Fruit fly (Drosophila melanogaster) whole organism, embryonic: ENCODE results near the gene sll.
A peak's percentile ranks its signal among the peaks of the same experiment; 100 is the strongest.

Experiments
- Blimp-1 ChIP-seq: fragments of 200-800 bp; sonication (Bioruptor generic); optimal IDR thresholded peaks from 3 replicates; lab custom pipeline; 2018; ENCODE audit warnings: missing biosample characterization, missing genetic modification characterization, mild to moderate bottlenecking, moderate library complexity, missing genetic modification reagents
- CG10366 ChIP-seq: fragments of 200-800 bp; sonication (Bioruptor generic); IDR thresholded peaks from 2 replicates; pipeline ENCODE4 v1.3.6; 2022; ENCODE audit warnings: missing biosample characterization, missing genetic modification characterization
- CG10543 ChIP-seq: fragments of 200-800 bp; sonication (Bioruptor generic); optimal IDR thresholded peaks from 3 replicates; lab custom pipeline; 2017; ENCODE audit warnings: missing biosample characterization, mild to moderate bottlenecking, missing genetic modification characterization, moderate library complexity
- CG12155 ChIP-seq: fragments of 200-800 bp; sonication (Bioruptor generic); optimal IDR thresholded peaks from 3 replicates; lab custom pipeline; 2016; ENCODE audit warnings: missing biosample characterization, missing genetic modification characterization
- CG14710 ChIP-seq: fragments of 200-800 bp; sonication (Bioruptor generic); optimal IDR thresholded peaks from 3 replicates; lab custom pipeline; 2019; ENCODE audit warnings: missing biosample characterization, mild to moderate bottlenecking, missing genetic modification characterization, moderate library complexity
- CG15696 ChIP-seq: fragments of 200-800 bp; sonication (Bioruptor generic); optimal IDR thresholded peaks from 2 replicates; lab custom pipeline; 2019; ENCODE audit warnings: missing biosample characterization, mild to moderate bottlenecking, missing genetic modification characterization, moderate library complexity
- CG1603 ChIP-seq: fragments of 200-800 bp; sonication (Bioruptor generic); optimal IDR thresholded peaks from 2 replicates; lab custom pipeline; 2019; ENCODE audit warnings: missing biosample characterization, mild to moderate bottlenecking, missing genetic modification characterization, moderate library complexity
- CG16863 ChIP-seq: fragments of 200-800 bp; sonication (Bioruptor generic); optimal IDR thresholded peaks from 3 replicates; lab custom pipeline; 2016; ENCODE audit warnings: missing biosample characterization, missing genetic modification characterization
- CG17328 ChIP-seq: fragments of 200-800 bp; sonication (Bioruptor generic); IDR thresholded peaks from 2 replicates; pipeline ENCODE4 v1.3.6; 2022; ENCODE audit warnings: missing biosample characterization, missing genetic modification characterization
- CG1792 ChIP-seq: fragments of 200-800 bp; sonication (Bioruptor generic); optimal IDR thresholded peaks from 2 replicates; lab custom pipeline; 2016; ENCODE audit warnings: missing biosample characterization, missing genetic modification characterization
- CG2199 ChIP-seq: fragments of 200-800 bp; sonication (Bioruptor generic); IDR thresholded peaks from 3 replicates; pipeline ENCODE4 v1.3.6; 2022; ENCODE audit warnings: missing biosample characterization, missing genetic modification characterization
- CG2712 ChIP-seq: fragments of 200-800 bp; optimal IDR thresholded peaks from 3 replicates; lab custom pipeline; 2019; ENCODE audit warnings: missing biosample characterization, mild to moderate bottlenecking, missing genetic modification characterization, moderate library complexity
- CG3407 ChIP-seq: fragments of 200-800 bp; sonication (Bioruptor generic); optimal IDR thresholded peaks from 2 replicates; lab custom pipeline; 2018; ENCODE audit warnings: missing biosample characterization, mild to moderate bottlenecking, missing genetic modification characterization
- CG3726 ChIP-seq: fragments of 200-800 bp; sonication (Bioruptor generic); IDR thresholded peaks from 3 replicates; pipeline ENCODE4, ENCODE4 v1.3.6; 2022; ENCODE audit warnings: missing biosample characterization, missing genetic modification characterization
- CG4328 ChIP-seq: fragments of 200-800 bp; sonication (Bioruptor generic); optimal IDR thresholded peaks from 3 replicates; lab custom pipeline; 2017; ENCODE audit warnings: missing biosample characterization, missing genetic modification reagents, missing genetic modification characterization
- CG4404 ChIP-seq: fragments of 200-800 bp; sonication (Bioruptor generic); IDR thresholded peaks from 2 replicates; pipeline ENCODE4 v1.3.6; 2022; ENCODE audit warnings: missing biosample characterization, missing genetic modification characterization
- CG7745 ChIP-seq: fragments of 200-800 bp; sonication (Bioruptor generic); optimal IDR thresholded peaks from 2 replicates; lab custom pipeline; 2018; ENCODE audit warnings: missing biosample characterization, mild to moderate bottlenecking, missing genetic modification characterization, moderate library complexity
- Camta ChIP-seq: fragments of 200-800 bp; sonication (Bioruptor generic); optimal IDR thresholded peaks from 2 replicates; lab custom pipeline; 2016; ENCODE audit warnings: missing biosample characterization, missing genetic modification characterization
- Dbx ChIP-seq: fragments of 200-800 bp; sonication (Bioruptor generic); IDR thresholded peaks from 3 replicates; pipeline ENCODE4 v1.3.6; 2022; ENCODE audit warnings: missing biosample characterization, missing genetic modification characterization
- E2f2 ChIP-seq: fragments of 200-800 bp; sonication (Bioruptor generic); IDR thresholded peaks from 2 replicates; pipeline ENCODE4 v1.3.6; 2022; ENCODE audit warnings: missing biosample characterization, missing genetic modification characterization
- Fer3 ChIP-seq: fragments of 200-800 bp; sonication (Bioruptor generic); optimal IDR thresholded peaks from 2 replicates; lab custom pipeline; 2018; ENCODE audit warnings: missing biosample characterization, mild to moderate bottlenecking, missing genetic modification characterization, moderate library complexity
- HLH4C ChIP-seq: fragments of 200-800 bp; sonication (Bioruptor generic); IDR thresholded peaks from 3 replicates; pipeline ENCODE4 v1.3.6; 2022; ENCODE audit warnings: missing biosample characterization, missing genetic modification characterization; ENCODE audit not compliant: partially characterized antibody
- Lim3 ChIP-seq: fragments of 200-800 bp; sonication (Bioruptor generic); IDR thresholded peaks from 2 replicates; pipeline ENCODE4 v1.3.6; 2022; ENCODE audit warnings: missing biosample characterization, missing genetic modification characterization
- Rfx ChIP-seq: fragments of 200-800 bp; sonication (Bioruptor generic); IDR thresholded peaks from 2 replicates; pipeline ENCODE4 v1.3.6; 2022; ENCODE audit warnings: missing biosample characterization, missing genetic modification characterization
- Scr ChIP-seq: fragments of 200-800 bp; sonication (Bioruptor generic); IDR thresholded peaks from 2 replicates; pipeline ENCODE4 v1.3.6; 2022; ENCODE audit warnings: missing biosample characterization, missing genetic modification characterization; ENCODE audit not compliant: partially characterized antibody
- Xrp1 ChIP-seq: fragments of 200-800 bp; sonication (Bioruptor generic); IDR thresholded peaks from 2 replicates; pipeline ENCODE4 v1.3.6; 2022; ENCODE audit warnings: missing biosample characterization, missing genetic modification characterization
- YL-1 ChIP-seq: fragments of 200-800 bp; sonication (Bioruptor generic); optimal IDR thresholded peaks from 3 replicates; lab custom pipeline; 2017; ENCODE audit warnings: missing biosample characterization, mild to moderate bottlenecking, missing genetic modification characterization
- ac ChIP-seq: fragments of 200-800 bp; sonication (Bioruptor generic); optimal IDR thresholded peaks from 3 replicates; lab custom pipeline; 2017; ENCODE audit warnings: missing biosample characterization, mild to moderate bottlenecking, missing genetic modification characterization
- ap ChIP-seq: fragments of 200-800 bp; sonication (Bioruptor generic); IDR thresholded peaks from 2 replicates; pipeline ENCODE4 v1.3.6; 2022; ENCODE audit warnings: missing biosample characterization, missing genetic modification characterization
- bigmax ChIP-seq: fragments of 200-800 bp; sonication (Bioruptor generic); optimal IDR thresholded peaks from 2 replicates; lab custom pipeline; 2018; ENCODE audit warnings: missing biosample characterization, mild to moderate bottlenecking, missing genetic modification characterization
- chinmo ChIP-seq: fragments of 200-800 bp; sonication (Bioruptor generic); IDR thresholded peaks from 4 replicates; pipeline ENCODE4 v1.3.6; 2022; ENCODE audit warnings: missing biosample characterization, missing genetic modification characterization; ENCODE audit not compliant: partially characterized antibody
- dmrt99B ChIP-seq: fragments of 200-800 bp; sonication (Bioruptor generic); optimal IDR thresholded peaks from 2 replicates; lab custom pipeline; 2018; ENCODE audit warnings: missing biosample characterization, mild to moderate bottlenecking, missing genetic modification characterization, moderate library complexity
- her ChIP-seq: fragments of 200-800 bp; sonication (Bioruptor generic); optimal IDR thresholded peaks from 2 replicates; lab custom pipeline; 2016; ENCODE audit warnings: missing biosample characterization, missing genetic modification characterization
- hkb ChIP-seq, 2 experiments: fragments of 200-800 bp in 1 of 2; fragments of >200 bp in 1 of 2; sonication (Bioruptor generic) in 1 of 2; IDR thresholded peaks in 1 of 2; optimal IDR thresholded peaks in 1 of 2; 2 replicates each; pipeline versions ENCODE4 v1.3.6 to Lab custom; 2017 to 2022; ENCODE audit warnings: missing biosample characterization in 1 of 2, missing genetic modification characterization in 1 of 2
- insv ChIP-seq, 2 experiments: fragments of 200-800 bp; sonication (Bioruptor generic); optimal IDR thresholded peaks; 3 replicates each; lab custom pipeline; 2016 to 2018; ENCODE audit warnings: missing biosample characterization in 2 of 2, missing genetic modification characterization in 2 of 2
- jing ChIP-seq: fragments of 200-800 bp; sonication (Bioruptor generic); optimal IDR thresholded peaks from 2 replicates; lab custom pipeline; 2018; ENCODE audit warnings: missing biosample characterization, mild to moderate bottlenecking, missing genetic modification characterization
- kni ChIP-seq: fragments of 200-800 bp; sonication (Bioruptor generic); optimal IDR thresholded peaks from 3 replicates; lab custom pipeline; 2017; ENCODE audit warnings: mild to moderate bottlenecking, missing biosample characterization, missing genetic modification reagents, missing genetic modification characterization
- luna ChIP-seq: fragments of 200-800 bp; sonication (Bioruptor generic); optimal IDR thresholded peaks from 2 replicates; lab custom pipeline; 2016; ENCODE audit warnings: missing biosample characterization, missing genetic modification characterization
- nerfin-2 ChIP-seq: fragments of 200-800 bp; sonication (Bioruptor generic); IDR thresholded peaks from 2 replicates; pipeline ENCODE4 v1.3.6; 2022; ENCODE audit warnings: missing biosample characterization, missing genetic modification characterization; ENCODE audit not compliant: partially characterized antibody
- pfk ChIP-seq: fragments of 200-800 bp; sonication (Bioruptor generic); optimal IDR thresholded peaks from 2 replicates; lab custom pipeline; 2018; ENCODE audit warnings: missing biosample characterization, mild to moderate bottlenecking, missing genetic modification characterization, moderate library complexity
- pzg ChIP-seq: fragments of 200-800 bp; sonication (Bioruptor generic); optimal IDR thresholded peaks from 3 replicates; lab custom pipeline; 2018; ENCODE audit warnings: missing biosample characterization, mild to moderate bottlenecking, missing genetic modification characterization, moderate library complexity
- sd ChIP-seq: fragments of 200-800 bp; sonication (Bioruptor generic); optimal IDR thresholded peaks from 3 replicates; lab custom pipeline; 2018; ENCODE audit warnings: missing biosample characterization, mild to moderate bottlenecking, missing genetic modification characterization, moderate library complexity
- sna ChIP-seq: fragments of 200-800 bp; sonication (Bioruptor generic); IDR thresholded peaks from 2 replicates; pipeline ENCODE4 v1.3.6; 2022; ENCODE audit warnings: missing biosample characterization, missing genetic modification characterization; ENCODE audit not compliant: partially characterized antibody
- so ChIP-seq: fragments of 200-800 bp; sonication (Bioruptor generic); IDR thresholded peaks from 3 replicates; pipeline ENCODE4 v1.3.6; 2022; ENCODE audit warnings: missing biosample characterization, missing genetic modification characterization
- stwl ChIP-seq: fragments of 200-800 bp; sonication (Bioruptor generic); optimal IDR thresholded peaks from 3 replicates; lab custom pipeline; 2018; ENCODE audit warnings: missing biosample characterization, mild to moderate bottlenecking, missing genetic modification characterization, moderate library complexity
- wdn ChIP-seq: fragments of 200-800 bp; sonication (Bioruptor generic); IDR thresholded peaks from 2 replicates; pipeline ENCODE4 v1.3.6; 2022; ENCODE audit warnings: missing biosample characterization, missing genetic modification characterization
- zen ChIP-seq: fragments of 200-800 bp; sonication (Bioruptor generic); optimal IDR thresholded peaks from 3 replicates; lab custom pipeline; 2018; ENCODE audit warnings: missing biosample characterization, mild to moderate bottlenecking, missing genetic modification characterization, moderate library complexity

The sll gene

dm6 chr3R:17646102-17647050 is 40.5 kb downstream of the sll start:
- TF ChIP-seq CG4404 (no peak), CG1603 (tag; lab: Kevin White, UChicago) (no peak), CG2712 (tag; lab: Kevin White, UChicago) (peak; percentile 9), sna (GFP tag; lab: Robert Waterston, UW) (peak; percentile 62; the same call in 1 of the 2 replicates), CG16863 (GFP tag; lab: Kevin White, UChicago) (no peak), CG7745 (tag; lab: Kevin White, UChicago) (no peak), pzg (GFP tag; lab: Kevin White, UChicago) (no peak), CG2199 (GFP tag; lab: Robert Waterston, UW) (0 out of 3 replicates have a peak, but pooled peaks have one; percentile 7), nerfin-2 (peak; percentile 64), YL-1 (no peak), Scr (GFP tag; lab: Robert Waterston, UW) (peak; percentile 72), CG12155 (no peak), CG4328 (no peak), hkb (optimal IDR thresholded peaks at IDR 0.05; lab: Kevin White, UChicago) (no peak), hkb (GFP tag; IDR thresholded peaks at IDR 0.05; lab: Robert Waterston, UW) (no peak), Camta (GFP tag; lab: Kevin White, UChicago) (no peak), CG3726 (GFP tag; lab: Robert Waterston, UW) (no peak), Dbx (no peak), Blimp-1 (no peak), so (GFP tag; lab: Robert Waterston, UW) (no peak), CG1792 (GFP tag; lab: Kevin White, UChicago) (no peak), CG17328 (GFP tag; lab: Robert Waterston, UW) (no peak), Xrp1 (GFP tag; lab: Robert Waterston, UW) (0 out of 2 replicates have a peak, but pooled peaks have one; percentile 21), HLH4C (peak; percentile 74; the same call in 1 of the 3 replicates), E2f2 (GFP tag; lab: Robert Waterston, UW) (no peak), jing (no peak), kni (GFP tag; lab: Kevin White, UChicago) (peak; percentile 6), CG14710 (tag; lab: Kevin White, UChicago) (no peak), zen (tag; lab: Kevin White, UChicago) (no peak), bigmax (no peak), Lim3 (GFP tag; lab: Robert Waterston, UW) (no peak), luna (GFP tag; lab: Kevin White, UChicago) (no peak), wdn (GFP tag; lab: Robert Waterston, UW) (no peak), Fer3 (no peak), ap (GFP tag; lab: Robert Waterston, UW) (no peak), her (GFP tag; lab: Kevin White, UChicago) (no peak), chinmo (no peak; the same call in 2 of the 4 replicates), Rfx (GFP tag; lab: Robert Waterston, UW) (peak; percentile 39; the same call in 1 of the 2 replicates), CG15696 (tag; lab: Kevin White, UChicago) (no peak), insv (GFP tag; optimal IDR thresholded peaks at IDR 0.05; lab: Kevin White, UChicago) (no peak), ac (GFP tag; lab: Kevin White, UChicago) (no peak), sd (peak; percentile 40), stwl (tag; lab: Kevin White, UChicago) (no peak), CG10543 (GFP tag; lab: Kevin White, UChicago) (no peak), dmrt99B (tag; lab: Kevin White, UChicago) (no peak), CG3407 (GFP tag; lab: Kevin White, UChicago) (no peak), CG10366 (GFP tag; lab: Robert Waterston, UW) (no peak), pfk (GFP tag; lab: Kevin White, UChicago) (peak; percentile 90)
